Worm (Caenorhabditis elegans) whole organism, L3 larva: ENCODE data around the gene srw-44.

Experiments
- ama-1 ChIP-seq: fragments of 150-350 bp; optimal IDR thresholded peaks from 2 replicates; lab custom pipeline; 2018
- ceh-16 ChIP-seq: sonication (generic microtip); optimal IDR thresholded peaks from 2 replicates; lab custom pipeline; 2017; ENCODE audit warnings: missing biosample characterization, missing genetic modification characterization
- ceh-28 ChIP-seq: fragments of 150-350 bp; optimal IDR thresholded peaks from 2 replicates; lab custom pipeline; 2014; ENCODE audit warnings: missing biosample characterization, missing genetic modification reagents, missing genetic modification characterization
- ceh-9 ChIP-seq: sonication (generic microtip); optimal IDR thresholded peaks from 2 replicates; lab custom pipeline; 2018; ENCODE audit warnings: missing biosample characterization, missing genetic modification characterization
- egl-5 ChIP-seq: fragments of 150-350 bp; optimal IDR thresholded peaks from 2 replicates; lab custom pipeline; 2017; ENCODE audit warnings: missing biosample characterization, missing genetic modification reagents, missing genetic modification characterization, inconsistent platforms
- elt-1 ChIP-seq: fragments of 150-350 bp; optimal IDR thresholded peaks from 2 replicates; lab custom pipeline; 2014; ENCODE audit warnings: missing biosample characterization, missing genetic modification characterization
- elt-2 ChIP-seq: sonication (generic microtip); optimal IDR thresholded peaks from 2 replicates; lab custom pipeline; 2016; ENCODE audit warnings: missing genetic modification reagents, mild to moderate bottlenecking, missing genetic modification characterization, missing compliant biosample characterization
- elt-3 ChIP-seq, 3 experiments: fragments of 150-350 bp in 1 of 3; sonication (generic microtip) in 2 of 3; optimal IDR thresholded peaks; 2 replicates in 2 of 3; 4 replicates in 1 of 3; lab custom pipeline; 2014 to 2017; ENCODE audit warnings: missing biosample characterization in 3 of 3, missing genetic modification characterization in 3 of 3
- eor-1 ChIP-seq, 2 experiments: fragments of 150-350 bp; optimal IDR thresholded peaks; 2 replicates each; lab custom pipeline; 2014 to 2018; ENCODE audit warnings: missing biosample characterization in 2 of 2, missing genetic modification characterization in 2 of 2
- mdl-1 ChIP-seq: fragments of 150-350 bp; optimal IDR thresholded peaks from 2 replicates; lab custom pipeline; 2014; ENCODE audit warnings: missing biosample characterization, missing genetic modification characterization
- mml-1 ChIP-seq: fragments of 150-350 bp; sonication (generic microtip); optimal IDR thresholded peaks from 3 replicates; lab custom pipeline; 2014; ENCODE audit warnings: missing biosample characterization, missing genetic modification characterization
- nfya-1 ChIP-seq: sonication (generic microtip); optimal IDR thresholded peaks from 2 replicates; lab custom pipeline; 2017; ENCODE audit warnings: missing genetic modification characterization, mild to moderate bottlenecking, missing compliant biosample characterization, antibody characterized with exemption, moderate library complexity; ENCODE audit not compliant: insufficient read depth
- nhr-11 ChIP-seq: fragments of 150-350 bp; optimal IDR thresholded peaks from 2 replicates; lab custom pipeline; 2014; ENCODE audit warnings: missing biosample characterization, missing genetic modification characterization
- nhr-237 ChIP-seq: fragments of 150-350 bp; optimal IDR thresholded peaks from 2 replicates; lab custom pipeline; 2014; ENCODE audit warnings: missing biosample characterization, missing genetic modification characterization
- nhr-28 ChIP-seq: fragments of 150-350 bp; optimal IDR thresholded peaks from 2 replicates; lab custom pipeline; 2014; ENCODE audit warnings: missing biosample characterization, missing genetic modification characterization
- nhr-43 ChIP-seq: sonication (generic microtip); optimal IDR thresholded peaks from 2 replicates; lab custom pipeline; 2016; ENCODE audit warnings: mild to moderate bottlenecking, missing genetic modification characterization, missing compliant biosample characterization; ENCODE audit not compliant: poor library complexity, severe bottlenecking
- nhr-67 ChIP-seq: fragments of 150-350 bp; optimal IDR thresholded peaks from 2 replicates; lab custom pipeline; 2014; ENCODE audit warnings: missing biosample characterization, missing genetic modification characterization
- pqm-1 ChIP-seq: fragments of 150-350 bp; optimal IDR thresholded peaks from 2 replicates; lab custom pipeline; 2017; ENCODE audit warnings: missing biosample characterization, missing genetic modification characterization, inconsistent platforms
- sea-2 ChIP-seq: fragments of 150-350 bp; sonication (generic microtip); optimal IDR thresholded peaks from 4 replicates; lab custom pipeline; 2014; ENCODE audit warnings: missing biosample characterization, missing genetic modification reagents, missing genetic modification characterization
- skn-1 ChIP-seq: fragments of 150-350 bp; optimal IDR thresholded peaks from 2 replicates; lab custom pipeline; 2014; ENCODE audit warnings: missing biosample characterization, missing genetic modification characterization
- snpc-4 ChIP-seq: fragments of 150-350 bp; optimal IDR thresholded peaks from 2 replicates; lab custom pipeline; 2014; ENCODE audit warnings: missing biosample characterization, missing genetic modification characterization
- unc-39 ChIP-seq: sonication (generic microtip); optimal IDR thresholded peaks from 4 replicates; lab custom pipeline; 2017; ENCODE audit warnings: missing biosample characterization, missing genetic modification characterization
- unc-62 ChIP-seq: fragments of 150-350 bp; sonication (generic microtip); optimal IDR thresholded peaks from 4 replicates; lab custom pipeline; 2014; ENCODE audit warnings: missing biosample characterization, missing genetic modification reagents, missing genetic modification characterization

srw-44 gene

DNA sequence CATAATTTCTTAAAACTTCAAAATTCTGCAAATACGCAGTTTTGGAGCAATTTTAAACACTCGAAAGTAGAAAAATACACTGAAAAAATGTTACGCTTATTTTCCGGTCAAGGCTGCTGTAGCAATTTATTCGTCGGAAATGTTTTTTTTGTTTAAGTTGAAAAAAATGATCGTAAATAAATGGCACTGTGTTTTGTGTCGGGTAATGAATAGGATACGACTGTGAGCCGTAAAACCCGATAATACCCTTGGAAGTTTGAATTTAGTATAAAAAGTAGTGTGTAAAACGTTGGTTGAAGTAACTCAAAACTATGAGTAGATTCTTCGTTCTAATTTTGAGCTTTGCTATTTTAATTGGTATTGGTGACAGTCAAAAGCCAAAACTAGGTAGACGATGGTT, 46.8 kb downstream of the srw-44 start, which contains the start of gene T25E12.14:
T25E12.14 (plus strand) TSS at position 301 of the 400 bp plus-strand sequence.
- TF ChIP-seq mdl-1 = no peak
- TF ChIP-seq nhr-28 (tag; lab: Kevin White, UChicago) = no peak
- no peak for TF ChIP-seq elt-2 (tag; lab: Kevin White, UChicago)
- TF ChIP-seq, all 47 proteins: peak for 0

ce11 chrV:16728431-16728830, 48.4 kb downstream of the srw-44 start, which contains the start of gene fbxa-127:
fbxa-127 (plus strand) TSS chrV:16728731.
- TF ChIP-seq elt-2 (tag; lab: Kevin White, UChicago) (peak; percentile 25), snpc-4 (no peak), nhr-11 (tag; lab: Kevin White, UChicago) (no peak), mml-1 (tag; lab: Kevin White, UChicago) (no peak), elt-3 (tag; optimal IDR thresholded peaks at IDR 0.05; lab: Kevin White, UChicago) (no peak), pqm-1 (peak; percentile 26), nhr-67 (tag; lab: Kevin White, UChicago) (no peak), ceh-16 (tag; lab: Kevin White, UChicago) (no peak)

DNA sequence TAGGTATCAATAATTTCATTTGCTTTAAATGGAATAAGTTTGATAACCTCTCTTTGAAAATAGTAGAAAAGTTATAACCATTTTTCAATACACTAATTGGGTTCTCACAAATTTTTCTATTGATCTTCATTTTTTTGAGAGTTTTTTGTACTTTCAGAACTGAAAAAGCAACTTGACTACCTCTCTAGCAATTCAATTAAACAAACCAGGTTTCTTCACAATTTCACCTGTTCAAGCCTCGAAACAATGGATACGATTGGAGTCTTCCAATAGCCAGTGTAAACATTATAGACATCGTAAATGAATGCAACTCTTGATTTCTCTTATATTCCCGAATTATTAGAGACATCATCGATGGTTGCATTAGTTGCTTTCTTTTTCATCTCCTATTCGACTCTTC, 49.9 kb downstream of the srw-44 start, which contains the start of gene srz-99:
srz-99 (plus strand) TSS at position 301 of the 400 bp plus-strand sequence.
- TF ChIP-seq ceh-9 = no peak
- TF ChIP-seq ceh-28 = no peak
- TF ChIP-seq unc-39 (tag; lab: Kevin White, UChicago) = no peak
- no peak for TF ChIP-seq nhr-43 (tag; lab: Kevin White, UChicago)
- TF ChIP-seq sea-2 = no peak
- no peak for TF ChIP-seq nhr-237
- TF ChIP-seq mdl-1 = no peak
- no peak for TF ChIP-seq nfya-1 (tag; lab: Kevin White, UChicago)
- no peak for TF ChIP-seq eor-1 (tag; optimal IDR thresholded peaks at IDR 0.05; lab: Kevin White, UChicago)
- no peak for TF ChIP-seq skn-1 (tag; lab: Kevin White, UChicago)
- no peak for TF ChIP-seq snpc-4
- no peak for TF ChIP-seq ceh-16 (tag; lab: Kevin White, UChicago)
- TF ChIP-seq egl-5 (tag; lab: Kevin White, UChicago) = no peak

- TF ChIP-seq elt-1 (tag; lab: Kevin White, UChicago) = no peak
- TF ChIP-seq ama-1 (lab: Kevin White, UChicago) = no peak
- TF ChIP-seq unc-62 = no peak
Observed at ce11 chrV:16731600-16731999, 51.5 kb downstream of the srw-44 start, which contains the start of gene srz-100. srz-100 (plus strand) TSS chrV:16731900.
